Worm (Caenorhabditis elegans) whole organism, late embryonic: ENCODE data around the gene cyp-14A4.

Experiments used
- K02D7.2 ChIP-seq: sonication (generic microtip); optimal IDR thresholded peaks from 2 replicates; lab custom pipeline; 2017; ENCODE audit warnings: mild to moderate bottlenecking, missing genetic modification characterization, missing compliant biosample characterization
- ama-1 ChIP-seq: fragments of 150-350 bp; optimal IDR thresholded peaks from 2 replicates; lab custom pipeline; 2014
- ceh-14 ChIP-seq: sonication (generic microtip); optimal IDR thresholded peaks from 2 replicates; lab custom pipeline; 2016; ENCODE audit warnings: missing genotype, missing genetic modification characterization, missing compliant biosample characterization
- ceh-2 ChIP-seq: sonication (generic microtip); optimal IDR thresholded peaks from 2 replicates; lab custom pipeline; 2016; ENCODE audit warnings: missing genotype, missing genetic modification characterization, missing compliant biosample characterization
- ceh-22 ChIP-seq: sonication (generic microtip); optimal IDR thresholded peaks from 2 replicates; lab custom pipeline; 2017; ENCODE audit warnings: missing biosample characterization, missing genetic modification characterization
- ceh-31 ChIP-seq: sonication (generic microtip); optimal IDR thresholded peaks from 2 replicates; lab custom pipeline; 2016; ENCODE audit warnings: missing genetic modification characterization, missing compliant biosample characterization
- ceh-34 ChIP-seq: sonication (generic microtip); optimal IDR thresholded peaks from 2 replicates; lab custom pipeline; 2016; ENCODE audit warnings: mild to moderate bottlenecking, missing genetic modification characterization, missing compliant biosample characterization
- ceh-6 ChIP-seq: fragments of 200-800 bp; sonication (Bioruptor generic); optimal IDR thresholded peaks from 2 replicates; lab custom pipeline; 2018; ENCODE audit warnings: mild to moderate bottlenecking, missing genetic modification characterization, missing compliant biosample characterization
- elt-2 ChIP-seq: sonication (generic microtip); optimal IDR thresholded peaks from 2 replicates; lab custom pipeline; 2016; ENCODE audit warnings: missing genetic modification reagents, missing genetic modification characterization, missing compliant biosample characterization
- madf-2 ChIP-seq: sonication (generic microtip); optimal IDR thresholded peaks from 2 replicates; lab custom pipeline; 2017; ENCODE audit warnings: missing genetic modification characterization, missing compliant biosample characterization
- nhr-11 ChIP-seq: fragments of 150-350 bp; optimal IDR thresholded peaks from 2 replicates; lab custom pipeline; 2014; ENCODE audit warnings: missing biosample characterization, missing genetic modification characterization
- pag-3 ChIP-seq: sonication (generic microtip); optimal IDR thresholded peaks from 2 replicates; lab custom pipeline; 2016; ENCODE audit warnings: missing compliant biosample characterization, missing genetic modification characterization, borderline replicate concordance
- rnt-1 ChIP-seq: sonication (generic microtip); optimal IDR thresholded peaks from 2 replicates; lab custom pipeline; 2016; ENCODE audit warnings: missing genetic modification characterization, missing compliant biosample characterization
- tbx-7 ChIP-seq: sonication (generic microtip); optimal IDR thresholded peaks from 2 replicates; lab custom pipeline; 2016; ENCODE audit warnings: missing genotype, missing genetic modification characterization, missing compliant biosample characterization

DNA sequence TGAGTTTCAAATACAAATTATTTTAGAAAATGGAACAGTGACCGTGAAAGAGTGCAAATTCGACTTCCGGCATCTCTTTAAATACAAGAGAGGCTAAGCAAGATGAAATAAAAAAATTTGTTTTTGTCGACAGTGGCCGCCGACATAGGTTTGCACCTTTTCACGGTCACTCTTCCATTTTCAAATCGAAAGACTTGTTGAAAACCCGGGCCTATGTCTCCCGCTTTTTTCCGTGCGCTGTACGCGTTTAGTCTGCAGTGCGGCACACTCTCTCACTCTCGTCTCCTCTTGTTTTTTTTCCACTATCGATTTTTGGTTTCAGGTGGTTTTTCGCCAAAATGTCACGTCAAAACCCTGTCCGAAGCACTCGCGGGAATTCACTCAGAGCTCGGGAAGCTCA, 38.9 kb downstream of the cyp-14A4 start, which contains the start of gene hpl-1:
- TF ChIP-seq ama-1: no peak
- TF ChIP-seq ceh-22 (tag; lab: Kevin White, UChicago): no peak
- no peak for TF ChIP-seq tbx-7 (tag; lab: Kevin White, UChicago)
- no peak for TF ChIP-seq ceh-14 (tag; lab: Kevin White, UChicago)
- no peak for TF ChIP-seq ceh-2 (tag; lab: Kevin White, UChicago)
- no peak for TF ChIP-seq rnt-1 (tag; lab: Kevin White, UChicago)
- no peak for TF ChIP-seq ceh-6 (GFP tag; lab: Kevin White, UChicago)
- TF ChIP-seq elt-2: no peak
- TF ChIP-seq madf-2 (tag; lab: Kevin White, UChicago): no peak
- no peak for TF ChIP-seq pag-3 (tag; lab: Kevin White, UChicago)
- no peak for TF ChIP-seq ceh-34 (tag; lab: Kevin White, UChicago)
- TF ChIP-seq nhr-11 (tag; lab: Kevin White, UChicago): no peak
- TF ChIP-seq ceh-31 (tag; lab: Kevin White, UChicago): no peak
- no peak for TF ChIP-seq K02D7.2
